Fruit fly (Drosophila melanogaster) S2 (cell line): ENCODE data around the gene rtp.

Source experiments
- CG8478 ChIP-seq: fragments of >200 bp; optimal IDR thresholded peaks from 2 replicates; lab custom pipeline; 2018
- CTCF ChIP-seq, 2 experiments: fragments of >200 bp; optimal IDR thresholded peaks; 2 replicates each; lab custom pipeline; 2018

- peak; percentile 82 to 85 for TF ChIP-seq CTCF (optimal IDR thresholded peaks at IDR 0.05; lab: Kevin White, UChicago)
- TF ChIP-seq CG8478, result no peak
These were observed 20.8 kb downstream of the rtp start for dm6 chr3R:5216308-5216765.
